Worm (Caenorhabditis elegans) whole organism, L4 larva: ENCODE measurements around the gene F07A11.4.
A peak's percentile ranks its signal among the peaks of the same experiment; 100 is the strongest.

Experiments
- F10B5.3 ChIP-seq: sonication (generic microtip); optimal IDR thresholded peaks from 2 replicates; lab custom pipeline; 2016; ENCODE audit warnings: mild to moderate bottlenecking, missing genetic modification characterization, missing compliant biosample characterization
- F26F4.8 ChIP-seq: fragments of 200-800 bp; sonication (Bioruptor generic); conservative IDR thresholded peaks from 2 replicates; pipeline ENCODE4 v1.3.6; 2022; ENCODE audit warnings: missing genetic modification characterization, missing compliant biosample characterization
- F37D6.2 ChIP-seq: sonication (generic microtip); optimal IDR thresholded peaks from 2 replicates; lab custom pipeline; 2016; ENCODE audit warnings: mild to moderate bottlenecking, missing genetic modification characterization, missing compliant biosample characterization
- F44E2.7 ChIP-seq: fragments of 200-800 bp; sonication (Bioruptor generic); IDR thresholded peaks from 2 replicates; pipeline ENCODE4 v2.1.2; 2022; ENCODE audit warnings: missing genetic modification characterization, missing compliant biosample characterization
- T20F7.1 ChIP-seq: fragments of 200-800 bp; sonication (Bioruptor generic); optimal IDR thresholded peaks from 2 replicates; lab custom pipeline; 2018; ENCODE audit warnings: mild to moderate bottlenecking, missing genetic modification characterization, missing compliant biosample characterization
- T26A8.4 ChIP-seq: fragments of 200-800 bp; sonication (Bioruptor generic); IDR thresholded peaks from 2 replicates; pipeline ENCODE4 v1.3.6; 2022; ENCODE audit warnings: missing genetic modification characterization, missing compliant biosample characterization
- Y48G9A.11 ChIP-seq: fragments of 200-800 bp; sonication (Bioruptor generic); IDR thresholded peaks from 2 replicates; pipeline ENCODE4 v1.3.6; 2022; ENCODE audit warnings: missing genetic modification reagents, missing genetic modification characterization, missing compliant biosample characterization
- ZK337.2 ChIP-seq: fragments of 200-800 bp; sonication (Bioruptor generic); IDR thresholded peaks from 2 replicates; pipeline ENCODE4 v1.3.6; 2022; ENCODE audit warnings: missing genetic modification reagents, missing genetic modification characterization, missing compliant biosample characterization
- aha-1 ChIP-seq: fragments of 150-350 bp; peaks from one replicate; lab custom pipeline; 2014; ENCODE audit warnings: missing biosample characterization, missing genetic modification characterization
- aly-2 ChIP-seq: sonication (generic microtip); optimal IDR thresholded peaks from 2 replicates; lab custom pipeline; 2018; ENCODE audit warnings: missing biosample characterization, missing genetic modification characterization
- ama-1 ChIP-seq: fragments of 150-350 bp; optimal IDR thresholded peaks from 2 replicates; lab custom pipeline; 2014; ENCODE audit warnings: inconsistent platforms, mixed read lengths
- attf-4 ChIP-seq: sonication (generic microtip); optimal IDR thresholded peaks from 3 replicates; lab custom pipeline; 2017; ENCODE audit warnings: missing biosample characterization, missing genetic modification characterization
- ceh-82 ChIP-seq: sonication (generic microtip); optimal IDR thresholded peaks from 2 replicates; lab custom pipeline; 2017; ENCODE audit warnings: missing biosample characterization, missing genetic modification characterization
- daf-12 ChIP-seq: fragments of 150-350 bp; optimal IDR thresholded peaks from 2 replicates; lab custom pipeline; 2014; ENCODE audit warnings: missing biosample characterization, missing genetic modification reagents, missing genetic modification characterization
- daf-19 ChIP-seq: fragments of 200-800 bp; sonication (Bioruptor generic); conservative IDR thresholded peaks from 2 replicates; pipeline ENCODE4 v1.3.6; 2022; ENCODE audit warnings: missing genetic modification characterization, missing compliant biosample characterization
- dmd-8 ChIP-seq: fragments of 200-800 bp; sonication (Bioruptor generic); IDR thresholded peaks from 2 replicates; pipeline ENCODE4 v1.3.6; 2022; ENCODE audit warnings: missing genetic modification characterization, missing compliant biosample characterization
- dmd-9 ChIP-seq: fragments of 200-800 bp; sonication (Bioruptor generic); IDR thresholded peaks from 2 replicates; pipeline ENCODE4 v1.3.6; 2022; ENCODE audit warnings: missing genetic modification reagents, missing genetic modification characterization, missing compliant biosample characterization
- egl-27 ChIP-seq: sonication (generic microtip); optimal IDR thresholded peaks from 3 replicates; lab custom pipeline; 2017; ENCODE audit warnings: missing biosample characterization, missing genetic modification reagents, missing genetic modification characterization
- egl-43 ChIP-seq: fragments of 200-800 bp; sonication (Bioruptor generic); IDR thresholded peaks from 2 replicates; pipeline ENCODE4 v1.3.6; 2022; ENCODE audit warnings: missing genetic modification reagents, missing genetic modification characterization, missing compliant biosample characterization
- fkh-10 ChIP-seq: fragments of 150-350 bp; optimal IDR thresholded peaks from 2 replicates; lab custom pipeline; 2014; ENCODE audit warnings: missing biosample characterization, missing genetic modification reagents, missing genetic modification characterization
- fos-1 ChIP-seq: fragments of 150-350 bp; optimal IDR thresholded peaks from 2 replicates; lab custom pipeline; 2014; ENCODE audit warnings: missing biosample characterization, missing genetic modification characterization
- gei-8 ChIP-seq: fragments of 200-800 bp; sonication (Bioruptor generic); optimal IDR thresholded peaks from 2 replicates; lab custom pipeline; 2018; ENCODE audit warnings: mild to moderate bottlenecking, missing genetic modification characterization, missing compliant biosample characterization
- hif-1 ChIP-seq, 2 experiments: sonication (generic microtip); optimal IDR thresholded peaks; 2 replicates each; lab custom pipeline; 2016 to 2017; ENCODE audit warnings: missing compliant biosample characterization in 2 of 2, missing genetic modification characterization in 2 of 2, missing genetic modification reagents in 2 of 2, missing genotype in 2 of 2, mild to moderate bottlenecking in 1 of 2
- hmg-1.1 ChIP-seq: fragments of 200-800 bp; sonication (Bioruptor generic); IDR thresholded peaks from 2 replicates; pipeline ENCODE4 v1.3.6; 2022; ENCODE audit warnings: missing genetic modification reagents, missing genetic modification characterization, missing compliant biosample characterization
- lim-7 ChIP-seq: fragments of 200-800 bp; sonication (Bioruptor generic); IDR thresholded peaks from 2 replicates; pipeline ENCODE4 v1.3.6; 2022; ENCODE audit warnings: missing genetic modification characterization, missing compliant biosample characterization
- lin-13 ChIP-seq: fragments of 150-350 bp; optimal IDR thresholded peaks from 2 replicates; lab custom pipeline; 2014; ENCODE audit warnings: missing biosample characterization, missing genetic modification reagents, missing genetic modification characterization
- lin-39 ChIP-seq: fragments of 150-350 bp; optimal IDR thresholded peaks from 2 replicates; lab custom pipeline; 2014; ENCODE audit warnings: missing biosample characterization, missing genetic modification reagents, missing genetic modification characterization
- lir-3 ChIP-seq: sonication (generic microtip); optimal IDR thresholded peaks from 2 replicates; lab custom pipeline; 2016; ENCODE audit warnings: mild to moderate bottlenecking, missing genetic modification characterization, missing compliant biosample characterization
- madf-5 ChIP-seq, 2 experiments: fragments of 200-800 bp; sonication (Bioruptor generic); IDR thresholded peaks; 2 replicates each; pipeline ENCODE4 v1.3.6; 2022; ENCODE audit warnings: missing compliant biosample characterization in 2 of 2, missing genetic modification characterization in 2 of 2
- mdl-1 ChIP-seq, 2 experiments: fragments of 150-350 bp in 1 of 2; sonication (generic microtip) in 1 of 2; optimal IDR thresholded peaks; 2 replicates each; lab custom pipeline; 2014 to 2017; ENCODE audit warnings: missing biosample characterization in 2 of 2, missing genetic modification characterization in 2 of 2
- mes-2 ChIP-seq: sonication (generic microtip); optimal IDR thresholded peaks from 2 replicates; lab custom pipeline; 2016; ENCODE audit warnings: missing genotype, mild to moderate bottlenecking, missing genetic modification characterization, missing compliant biosample characterization; ENCODE audit not compliant: poor library complexity, severe bottlenecking
- mxl-2 ChIP-seq: fragments of 200-800 bp; sonication (Bioruptor generic); conservative IDR thresholded peaks from 2 replicates; pipeline ENCODE4 v1.3.6; 2022; ENCODE audit warnings: missing genetic modification reagents, missing genetic modification characterization, missing compliant biosample characterization
- nhr-10 ChIP-seq: fragments of 150-350 bp; optimal IDR thresholded peaks from 2 replicates; lab custom pipeline; 2014; ENCODE audit warnings: missing biosample characterization, missing genetic modification characterization
- nhr-111 ChIP-seq: fragments of 200-800 bp; sonication (Bioruptor generic); optimal IDR thresholded peaks from 2 replicates; lab custom pipeline; 2018; ENCODE audit warnings: mild to moderate bottlenecking, missing genetic modification characterization, missing compliant biosample characterization
- nhr-237 ChIP-seq: sonication (generic microtip); optimal IDR thresholded peaks from 2 replicates; lab custom pipeline; 2017; ENCODE audit warnings: missing biosample characterization, missing genetic modification characterization
- nhr-25 ChIP-seq: sonication (generic microtip); optimal IDR thresholded peaks from 2 replicates; lab custom pipeline; 2017; ENCODE audit warnings: missing genetic modification characterization, mild to moderate bottlenecking, missing compliant biosample characterization, antibody characterized with exemption, moderate library complexity, borderline replicate concordance; ENCODE audit not compliant: insufficient read depth
- nhr-41 ChIP-seq: fragments of 200-800 bp; sonication (Bioruptor generic); IDR thresholded peaks from 2 replicates; pipeline ENCODE4 v1.3.6; 2022; ENCODE audit warnings: missing genetic modification reagents, missing genetic modification characterization, missing compliant biosample characterization
- nhr-42 ChIP-seq: fragments of 200-800 bp; sonication (Bioruptor generic); IDR thresholded peaks from 2 replicates; pipeline ENCODE4 v1.3.6; 2022; ENCODE audit warnings: missing genetic modification characterization, missing compliant biosample characterization
- nhr-6 ChIP-seq: fragments of 150-350 bp; optimal IDR thresholded peaks from 2 replicates; lab custom pipeline; 2014; ENCODE audit warnings: missing biosample characterization, missing genetic modification characterization
- nhr-76 ChIP-seq: fragments of 150-350 bp; optimal IDR thresholded peaks from 2 replicates; lab custom pipeline; 2014; ENCODE audit warnings: missing biosample characterization, missing genetic modification characterization
- nhr-77 ChIP-seq: fragments of 150-350 bp; optimal IDR thresholded peaks from 2 replicates; lab custom pipeline; 2014; ENCODE audit warnings: missing biosample characterization, missing genetic modification characterization
- pha-4 ChIP-seq, 2 experiments: fragments of 150-350 bp in 1 of 2; fragments of 200-800 bp in 1 of 2; sonication (Bioruptor generic) in 1 of 2; IDR thresholded peaks in 1 of 2; optimal IDR thresholded peaks in 1 of 2; 2 replicates each; pipeline versions ENCODE4 v1.3.6 to Lab custom; 2014 to 2022; ENCODE audit warnings: missing genetic modification characterization in 2 of 2, missing genetic modification reagents in 2 of 2, missing biosample characterization in 1 of 2, missing compliant biosample characterization in 1 of 2
- rbr-2 ChIP-seq: sonication (generic microtip); optimal IDR thresholded peaks from 2 replicates; lab custom pipeline; 2016; ENCODE audit warnings: missing genotype, missing genetic modification characterization, missing compliant biosample characterization
- snpc-1.2 ChIP-seq: fragments of 200-800 bp; sonication (Bioruptor generic); IDR thresholded peaks from 2 replicates; pipeline ENCODE4 v1.3.6; 2022; ENCODE audit warnings: missing genetic modification reagents, missing genetic modification characterization, missing compliant biosample characterization
- snpc-4 ChIP-seq: fragments of 150-350 bp; optimal IDR thresholded peaks from 2 replicates; lab custom pipeline; 2014; ENCODE audit warnings: missing biosample characterization, missing genetic modification characterization
- spr-3 ChIP-seq: fragments of 200-800 bp; sonication (Bioruptor generic); optimal IDR thresholded peaks from 2 replicates; lab custom pipeline; 2018; ENCODE audit warnings: mild to moderate bottlenecking, missing genetic modification characterization, missing compliant biosample characterization
- unc-39 ChIP-seq: sonication (generic microtip); optimal IDR thresholded peaks from 2 replicates; lab custom pipeline; 2017; ENCODE audit warnings: missing biosample characterization, missing genetic modification characterization
- zip-11 ChIP-seq: fragments of 200-800 bp; sonication (Bioruptor generic); IDR thresholded peaks from 2 replicates; pipeline ENCODE4 v1.3.6; 2022; ENCODE audit warnings: missing genetic modification characterization, missing compliant biosample characterization
- zip-2 ChIP-seq: fragments of 150-350 bp; optimal IDR thresholded peaks from 2 replicates; lab custom pipeline; 2014; ENCODE audit warnings: missing biosample characterization, missing genetic modification characterization

The F07A11.4 gene

DNA sequence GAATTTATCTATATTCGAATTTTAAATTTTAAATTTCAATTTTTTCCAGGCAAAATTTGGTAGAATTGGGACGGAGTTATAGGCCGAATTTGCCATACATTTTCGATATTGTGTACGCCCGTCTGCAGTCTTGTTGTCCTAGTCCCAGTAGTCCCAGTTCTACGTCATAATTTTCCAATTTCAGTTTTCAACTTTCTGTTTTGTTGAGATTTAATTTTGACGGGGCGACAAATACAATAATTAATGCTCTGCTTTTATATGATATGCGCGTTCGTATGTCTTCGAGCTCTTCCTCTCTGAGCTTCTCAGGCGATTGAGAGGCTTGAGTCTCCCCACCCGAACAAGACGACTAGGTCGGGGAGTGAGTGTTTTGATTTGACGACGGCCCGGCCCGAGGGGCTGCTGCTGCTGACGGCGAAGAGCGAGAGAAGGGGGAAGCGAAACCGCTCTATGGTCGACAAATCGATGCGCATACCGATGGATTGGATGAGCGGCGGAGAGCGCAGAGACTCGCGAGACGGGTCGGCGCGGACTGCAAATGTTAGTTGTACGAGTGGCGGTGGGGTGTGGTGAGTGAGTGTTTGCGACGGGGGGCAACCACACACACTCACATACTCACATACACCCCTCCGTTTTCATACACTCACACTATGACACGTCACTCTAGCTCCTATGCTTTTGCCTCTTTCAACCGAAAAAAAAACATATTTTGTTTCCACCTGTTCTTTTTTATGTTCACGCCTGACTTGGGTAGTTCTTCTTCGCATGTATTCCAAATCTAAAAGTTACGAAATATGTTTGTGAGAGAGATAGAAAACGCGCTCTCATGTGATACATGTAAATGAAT lies 34.1 kb downstream of the F07A11.4 start (continued):
- TF ChIP-seq fkh-10 (peak; percentile 36), nhr-25 (tag; lab: Kevin White, UChicago) (peak; percentile 67), madf-5 (GFP tag; IDR thresholded peaks at IDR 0.05; lab: Robert Waterston, UW) (no peak), unc-39 (no peak), F26F4.8 (GFP tag; lab: Robert Waterston, UW) (no peak), gei-8 (GFP tag; lab: Kevin White, UChicago) (no peak), dmd-9 (no peak), aly-2 (tag; lab: Kevin White, UChicago) (no peak), zip-11 (no peak), fos-1 (tag; lab: Kevin White, UChicago) (no peak), mes-2 (tag; lab: Kevin White, UChicago) (peak; percentile 77), nhr-42 (GFP tag; lab: Robert Waterston, UW) (0 out of 2 replicates have a peak, but pooled peaks have one; percentile 71), lir-3 (tag; lab: Kevin White, UChicago) (no peak), attf-4 (no peak), nhr-76 (tag; lab: Kevin White, UChicago) (no peak), nhr-6 (peak; percentile 79), egl-27 (tag; lab: Kevin White, UChicago) (no peak), T26A8.4 (GFP tag; lab: Robert Waterston, UW) (peak; percentile 82), nhr-41 (GFP tag; lab: Robert Waterston, UW) (no peak), nhr-111 (GFP tag; lab: Kevin White, UChicago) (no peak), rbr-2 (peak; percentile 88), daf-12 (tag; lab: Kevin White, UChicago) (no peak), F44E2.7 (GFP tag; lab: Robert Waterston, UW) (0 out of 2 replicates have a peak, but pooled peaks have one; percentile 61), lin-13 (peak; percentile 84), nhr-10 (tag; lab: Kevin White, UChicago) (peak; percentile 37), nhr-77 (tag; lab: Kevin White, UChicago) (peak; percentile 49), zip-2 (no peak), spr-3 (GFP tag; lab: Kevin White, UChicago) (peak; percentile 46), ceh-82 (tag; lab: Kevin White, UChicago) (no peak), hif-1 (tag; optimal IDR thresholded peaks at IDR 0.05; lab: Kevin White, UChicago) (peak in 1 of 2 experiments; percentile 79), T20F7.1 (GFP tag; lab: Kevin White, UChicago) (peak; percentile 50), daf-19 (GFP tag; lab: Robert Waterston, UW) (no peak), F10B5.3 (tag; lab: Kevin White, UChicago) (no peak), snpc-4 (tag; lab: Kevin White, UChicago) (no peak), F37D6.2 (tag; lab: Kevin White, UChicago) (peak; percentile 66), nhr-237 (tag; lab: Kevin White, UChicago) (no peak), hmg-1.1 (peak; percentile 88), egl-43 (GFP tag; lab: Robert Waterston, UW) (peak; percentile 90), ZK337.2 (GFP tag; lab: Robert Waterston, UW) (peak; percentile 10; the same call in 1 of the 2 replicates), lim-7 (GFP tag; lab: Robert Waterston, UW) (0 out of 2 replicates have a peak, but pooled peaks have one; percentile 26), ama-1 (lab: Kevin White, UChicago) (peak; percentile 77), lin-39 (tag; lab: Kevin White, UChicago) (no peak), aha-1 (tag; lab: Kevin White, UChicago) (peak; percentile 97), pha-4 (GFP tag; IDR thresholded peaks at IDR 0.05; lab: Robert Waterston, UW) (peak; percentile 78), pha-4 (tag; optimal IDR thresholded peaks at IDR 0.05; lab: Kevin White, UChicago) (peak; percentile 57), mdl-1 (tag; optimal IDR thresholded peaks at IDR 0.05; lab: Kevin White, UChicago) (peak; percentile 45 to 83), snpc-1.2 (peak; percentile 62), dmd-8 (peak; percentile 58; the same call in 1 of the 2 replicates), mxl-2 (GFP tag; lab: Robert Waterston, UW) (0 out of 2 replicates have a peak, but pooled peaks have one; percentile 25), Y48G9A.11 (GFP tag; lab: Robert Waterston, UW) (no peak)
